Worm (Caenorhabditis elegans) whole organism, late embryonic: Measurements from ENCODE around the gene kmo-1.

Experiments
- C08G9.2 ChIP-seq: sonication (generic microtip); optimal IDR thresholded peaks from 2 replicates; lab custom pipeline; 2016; ENCODE audit warnings: mild to moderate bottlenecking, missing genetic modification characterization, moderate library complexity, missing compliant biosample characterization
- C38D4.7 ChIP-seq: fragments of 200-800 bp; sonication (Bioruptor generic); optimal IDR thresholded peaks from 2 replicates; lab custom pipeline; 2018; ENCODE audit warnings: mild to moderate bottlenecking, missing genetic modification characterization, moderate library complexity, missing compliant biosample characterization
- T23F11.4 ChIP-seq: fragments of 200-800 bp; sonication (Bioruptor generic); optimal IDR thresholded peaks from 2 replicates; lab custom pipeline; 2018; ENCODE audit warnings: mild to moderate bottlenecking, missing genetic modification characterization, missing compliant biosample characterization
- ahr-1 ChIP-seq: sonication (generic microtip); optimal IDR thresholded peaks from 2 replicates; lab custom pipeline; 2016; ENCODE audit warnings: missing genetic modification characterization, missing compliant biosample characterization
- ama-1 ChIP-seq: fragments of 150-350 bp; optimal IDR thresholded peaks from 2 replicates; lab custom pipeline; 2014
- ceh-18 ChIP-seq: sonication (generic microtip); optimal IDR thresholded peaks from 2 replicates; lab custom pipeline; 2016; ENCODE audit warnings: missing genetic modification characterization, missing compliant biosample characterization
- ceh-19 ChIP-seq: fragments of 200-800 bp; sonication (Bioruptor generic); optimal IDR thresholded peaks from 2 replicates; lab custom pipeline; 2018; ENCODE audit warnings: mild to moderate bottlenecking, missing genetic modification characterization, missing compliant biosample characterization
- ceh-2 ChIP-seq: sonication (generic microtip); optimal IDR thresholded peaks from 2 replicates; lab custom pipeline; 2016; ENCODE audit warnings: missing genotype, missing genetic modification characterization, missing compliant biosample characterization
- ceh-22 ChIP-seq: sonication (generic microtip); optimal IDR thresholded peaks from 2 replicates; lab custom pipeline; 2017; ENCODE audit warnings: missing biosample characterization, missing genetic modification characterization
- ceh-24 ChIP-seq: sonication (generic microtip); optimal IDR thresholded peaks from 2 replicates; lab custom pipeline; 2016; ENCODE audit warnings: mild to moderate bottlenecking, missing genetic modification characterization, missing compliant biosample characterization
- ceh-31 ChIP-seq: sonication (generic microtip); optimal IDR thresholded peaks from 2 replicates; lab custom pipeline; 2016; ENCODE audit warnings: missing genetic modification characterization, missing compliant biosample characterization
- ceh-9 ChIP-seq: sonication (generic microtip); optimal IDR thresholded peaks from 2 replicates; lab custom pipeline; 2016; ENCODE audit warnings: mild to moderate bottlenecking, missing genetic modification characterization, inconsistent platforms, missing compliant biosample characterization
- che-1 ChIP-seq: sonication (generic microtip); optimal IDR thresholded peaks from 2 replicates; lab custom pipeline; 2016; ENCODE audit warnings: mild to moderate bottlenecking, missing genetic modification characterization, missing compliant biosample characterization
- dmd-4 ChIP-seq: sonication (generic microtip); optimal IDR thresholded peaks from 2 replicates; lab custom pipeline; 2016; ENCODE audit warnings: borderline replicate concordance, missing genetic modification characterization, missing compliant biosample characterization
- dve-1 ChIP-seq: sonication (generic microtip); optimal IDR thresholded peaks from 2 replicates; lab custom pipeline; 2017; ENCODE audit warnings: antibody characterized with exemption, mild to moderate bottlenecking, missing genetic modification characterization, missing compliant biosample characterization
- elt-2 ChIP-seq: sonication (generic microtip); optimal IDR thresholded peaks from 2 replicates; lab custom pipeline; 2016; ENCODE audit warnings: missing genetic modification reagents, missing genetic modification characterization, missing compliant biosample characterization
- ets-4 ChIP-seq: sonication (generic microtip); optimal IDR thresholded peaks from 2 replicates; lab custom pipeline; 2016; ENCODE audit warnings: missing genetic modification characterization, missing compliant biosample characterization
- fax-1 ChIP-seq: sonication (generic microtip); optimal IDR thresholded peaks from 2 replicates; lab custom pipeline; 2016; ENCODE audit warnings: missing genotype, missing genetic modification characterization, missing compliant biosample characterization
- fkh-6 ChIP-seq: sonication (generic microtip); optimal IDR thresholded peaks from 2 replicates; lab custom pipeline; 2016; ENCODE audit warnings: missing genetic modification characterization, missing compliant biosample characterization
- hlh-13 ChIP-seq: fragments of 200-800 bp; sonication (Bioruptor generic); optimal IDR thresholded peaks from 2 replicates; lab custom pipeline; 2018; ENCODE audit warnings: mild to moderate bottlenecking, missing genetic modification characterization, missing compliant biosample characterization
- hlh-15 ChIP-seq: sonication (generic microtip); optimal IDR thresholded peaks from 2 replicates; lab custom pipeline; 2016; ENCODE audit warnings: missing genetic modification characterization, missing compliant biosample characterization
- hlh-30 ChIP-seq: sonication (generic microtip); optimal IDR thresholded peaks from 2 replicates; lab custom pipeline; 2017; ENCODE audit warnings: antibody characterized with exemption, missing genetic modification characterization, missing compliant biosample characterization; ENCODE audit not compliant: insufficient read depth
- hlh-6 ChIP-seq: sonication (generic microtip); optimal IDR thresholded peaks from 2 replicates; lab custom pipeline; 2016; ENCODE audit warnings: missing genotype, missing genetic modification characterization, missing compliant biosample characterization
- hlh-8 ChIP-seq: sonication (generic microtip); optimal IDR thresholded peaks from 2 replicates; lab custom pipeline; 2016; ENCODE audit warnings: missing genotype, missing genetic modification characterization, missing compliant biosample characterization
- madf-2 ChIP-seq: sonication (generic microtip); optimal IDR thresholded peaks from 2 replicates; lab custom pipeline; 2017; ENCODE audit warnings: missing genetic modification characterization, missing compliant biosample characterization
- nfya-1 ChIP-seq: sonication (generic microtip); optimal IDR thresholded peaks from 2 replicates; lab custom pipeline; 2017; ENCODE audit warnings: missing genetic modification characterization, mild to moderate bottlenecking, missing compliant biosample characterization, antibody characterized with exemption, moderate library complexity
- npax-4 ChIP-seq: sonication (generic microtip); optimal IDR thresholded peaks from 2 replicates; lab custom pipeline; 2016; ENCODE audit warnings: missing genetic modification characterization, missing compliant biosample characterization
- pag-3 ChIP-seq: sonication (generic microtip); optimal IDR thresholded peaks from 2 replicates; lab custom pipeline; 2016; ENCODE audit warnings: missing compliant biosample characterization, missing genetic modification characterization, borderline replicate concordance
- pros-1 ChIP-seq: fragments of 150-350 bp; optimal IDR thresholded peaks from 2 replicates; lab custom pipeline; 2014; ENCODE audit warnings: missing biosample characterization, missing genetic modification reagents, missing genetic modification characterization
- ref-2 ChIP-seq: sonication (generic microtip); optimal IDR thresholded peaks from 2 replicates; lab custom pipeline; 2016; ENCODE audit warnings: missing genetic modification characterization, missing compliant biosample characterization
- sdc-2 ChIP-seq: sonication (generic microtip); optimal IDR thresholded peaks from 2 replicates; lab custom pipeline; 2016; ENCODE audit warnings: missing genotype, missing genetic modification characterization, missing compliant biosample characterization
- syd-9 ChIP-seq: sonication (generic microtip); optimal IDR thresholded peaks from 2 replicates; lab custom pipeline; 2016; ENCODE audit warnings: mild to moderate bottlenecking, missing genetic modification characterization, moderate library complexity, missing compliant biosample characterization
- tbx-2 ChIP-seq: sonication (generic microtip); optimal IDR thresholded peaks from 2 replicates; lab custom pipeline; 2016; ENCODE audit warnings: missing genetic modification characterization, missing compliant biosample characterization
- unc-42 ChIP-seq: sonication (generic microtip); optimal IDR thresholded peaks from 2 replicates; lab custom pipeline; 2016; ENCODE audit warnings: missing genotype, missing genetic modification characterization, missing compliant biosample characterization
- zip-5 ChIP-seq: sonication (generic microtip); optimal IDR thresholded peaks from 2 replicates; lab custom pipeline; 2016; ENCODE audit warnings: missing genetic modification characterization, missing compliant biosample characterization
- ztf-16 ChIP-seq: sonication (generic microtip); optimal IDR thresholded peaks from 2 replicates; lab custom pipeline; 2017; ENCODE audit warnings: missing genetic modification characterization, missing compliant biosample characterization

Gene kmo-1

DNA sequence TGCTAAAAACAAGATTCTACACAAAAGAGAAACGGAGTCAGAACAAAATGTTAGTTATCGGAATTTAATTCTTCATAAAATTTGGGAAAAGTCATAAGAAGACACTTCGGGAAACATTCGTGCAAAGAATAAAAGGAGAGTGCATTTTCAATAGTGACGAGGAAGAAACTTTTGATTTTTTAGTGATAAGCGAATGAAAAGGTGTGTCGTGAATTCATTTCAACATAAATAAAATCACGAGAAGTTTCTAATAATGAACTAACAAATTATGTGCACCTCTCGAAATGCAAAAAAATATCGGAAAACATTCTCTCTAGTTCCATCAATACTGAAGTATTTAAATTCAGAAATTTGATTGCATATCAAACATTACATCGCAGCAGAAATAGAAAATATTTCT lies 5.7 kb upstream of the kmo-1 start:
- no peak for TF ChIP-seq madf-2
- no peak for TF ChIP-seq sdc-2
- no peak for TF ChIP-seq elt-2 (tag; lab: Kevin White, UChicago)
- no peak for TF ChIP-seq ets-4 (tag; lab: Kevin White, UChicago)
- TF ChIP-seq nfya-1 (tag; lab: Kevin White, UChicago) = no peak
- no peak for TF ChIP-seq dve-1 (tag; lab: Kevin White, UChicago)
- no peak for TF ChIP-seq ceh-22
- no peak for TF ChIP-seq ahr-1 (tag; lab: Kevin White, UChicago)
- no peak for TF ChIP-seq fkh-6 (tag; lab: Kevin White, UChicago)
- no peak for TF ChIP-seq ceh-24 (tag; lab: Kevin White, UChicago)
- no peak for TF ChIP-seq syd-9 (tag; lab: Kevin White, UChicago)
- TF ChIP-seq C08G9.2 (tag; lab: Kevin White, UChicago) = no peak
- no peak for TF ChIP-seq ceh-19
- TF ChIP-seq fax-1 (tag; lab: Kevin White, UChicago) = no peak
- TF ChIP-seq pros-1 (tag; lab: Kevin White, UChicago) = no peak
- TF ChIP-seq hlh-6 (tag; lab: Kevin White, UChicago) = no peak
- no peak for TF ChIP-seq hlh-8 (tag; lab: Kevin White, UChicago)
- TF ChIP-seq hlh-13 (GFP tag; lab: Kevin White, UChicago) = no peak
- no peak for TF ChIP-seq ceh-31 (tag; lab: Kevin White, UChicago)
- no peak for TF ChIP-seq ref-2 (tag; lab: Kevin White, UChicago)
- TF ChIP-seq, all 69 proteins: peak for 0

- TF ChIP-seq ahr-1 (tag; lab: Kevin White, UChicago) (no peak), che-1 (no peak), ceh-18 (tag; lab: Kevin White, UChicago) (no peak), ceh-2 (no peak), pros-1 (tag; lab: Kevin White, UChicago) (no peak), tbx-2 (tag; lab: Kevin White, UChicago) (no peak), sdc-2 (no peak)
These were observed 4.6 kb upstream of the kmo-1 start, which contains the start of gene R07B7.6 for ce11 chrV:12074886-12075285. Gene R07B7.6, minus strand, starts transcription at chrV:12074986.

DNA sequence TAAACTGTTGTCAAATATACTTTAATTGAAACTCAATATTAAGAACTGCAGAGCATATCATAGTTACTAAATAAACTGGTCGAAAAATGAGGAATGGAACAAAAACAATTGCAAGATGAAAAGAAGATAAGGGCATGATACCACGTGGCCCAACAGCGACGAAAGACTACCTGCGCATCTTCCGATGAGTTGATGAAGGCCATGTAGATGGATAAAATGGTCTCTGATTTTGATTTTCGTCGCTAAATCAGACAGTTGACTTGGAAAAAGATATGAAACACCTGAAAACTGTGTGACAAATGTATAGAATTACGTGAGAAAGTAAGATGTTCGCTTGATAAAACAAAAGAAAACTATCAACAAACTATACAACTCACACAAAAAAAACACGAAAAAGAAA lies 1.2 kb upstream of the kmo-1 start:
- no peak for TF ChIP-seq pros-1 (tag; lab: Kevin White, UChicago)
- TF ChIP-seq npax-4 (tag; lab: Kevin White, UChicago) = no peak
- TF ChIP-seq ceh-22 = no peak
- no peak for TF ChIP-seq hlh-8 (tag; lab: Kevin White, UChicago)
- no peak for TF ChIP-seq dmd-4 (tag; lab: Kevin White, UChicago)
- TF ChIP-seq ceh-31 (tag; lab: Kevin White, UChicago) = no peak
- no peak for TF ChIP-seq C08G9.2 (tag; lab: Kevin White, UChicago)
- TF ChIP-seq T23F11.4 (GFP tag; lab: Kevin White, UChicago) = no peak
- TF ChIP-seq ama-1 (lab: Kevin White, UChicago) = no peak

ce11 chrV:12068437-12068836 lies 1.9 kb downstream of the kmo-1 start, which contains the start of gene kmo-2:
Gene kmo-2, minus strand, starts transcription at chrV:12068537.
- no peak for TF ChIP-seq unc-42 (tag; lab: Kevin White, UChicago)
- TF ChIP-seq fax-1 (tag; lab: Kevin White, UChicago) = no peak

- no peak for TF ChIP-seq C38D4.7 (GFP tag; lab: Kevin White, UChicago)
- TF ChIP-seq ceh-24 (tag; lab: Kevin White, UChicago) = no peak
- TF ChIP-seq zip-5 (tag; lab: Kevin White, UChicago) = no peak
- TF ChIP-seq ztf-16 (tag; lab: Kevin White, UChicago) = no peak
- TF ChIP-seq hlh-15 (tag; lab: Kevin White, UChicago) = no peak
- TF ChIP-seq pag-3 (tag; lab: Kevin White, UChicago) = no peak
- TF ChIP-seq pros-1 (tag; lab: Kevin White, UChicago) = no peak
- TF ChIP-seq hlh-30 (tag; lab: Kevin White, UChicago) = peak; percentile 86
- TF ChIP-seq ceh-9 (tag; lab: Kevin White, UChicago) = no peak
These were observed 4.5 kb downstream of the kmo-1 start for ce11 chrV:12065859-12066258.
